Worm (Caenorhabditis elegans): ENCODE data around the gene T08D10.5.

- TF ChIP-seq pha-4 (tag; optimal IDR thresholded peaks at IDR 0.05) (no peak), blmp-1 (tag; optimal IDR thresholded peaks at IDR 0.05) (no peak), hlh-1 (tag; optimal IDR thresholded peaks at IDR 0.05) (no peak), cnd-1 (tag; optimal IDR thresholded peaks at IDR 0.05) (no peak), elt-1 (tag; optimal IDR thresholded peaks at IDR 0.05; ENCODE audit: borderline replicate concordance, insufficient read depth) (no peak), ztf-11 (tag; optimal IDR thresholded peaks at IDR 0.05) (no peak), ces-1 (GFP tag; optimal IDR thresholded peaks at IDR 0.05) (no peak), tbx-8 (GFP tag; optimal IDR thresholded peaks at IDR 0.05) (no peak), lsy-2 (tag; optimal IDR thresholded peaks at IDR 0.05) (no peak), mep-1 (tag; optimal IDR thresholded peaks at IDR 0.05) (no peak), snpc-4 (tag; optimal IDR thresholded peaks at IDR 0.05) (no peak), elt-3 (tag; optimal IDR thresholded peaks at IDR 0.05) (no peak), lin-13 (tag; optimal IDR thresholded peaks at IDR 0.05) (no peak)
These were observed 33.2 kb upstream of the T08D10.5 start, which contains the start of gene F55G7.1 for ce11 chrX:11924158-11924557.
